Fruit fly (Drosophila melanogaster) whole organism, embryonic: Measurements from ENCODE around the gene CG42525.

ENCODE experiments used
- Bteb2 ChIP-seq: fragments of 200-800 bp; sonication (Bioruptor generic); optimal IDR thresholded peaks from 2 replicates; lab custom pipeline; 2016; ENCODE audit warnings: missing biosample characterization, missing genetic modification characterization
- CG10462 ChIP-seq: fragments of 200-800 bp; sonication (Bioruptor generic); optimal IDR thresholded peaks from 2 replicates; lab custom pipeline; 2016; ENCODE audit warnings: missing biosample characterization, missing genetic modification characterization
- CG1233 ChIP-seq: fragments of 200-800 bp; sonication (Bioruptor generic); optimal IDR thresholded peaks from 4 replicates; lab custom pipeline; 2018; ENCODE audit warnings: missing biosample characterization, mild to moderate bottlenecking, missing genetic modification characterization
- CG12659 ChIP-seq: fragments of 200-800 bp; sonication (Bioruptor generic); optimal IDR thresholded peaks from 3 replicates; lab custom pipeline; 2017; ENCODE audit warnings: mild to moderate bottlenecking, missing biosample characterization, missing genetic modification reagents, missing genetic modification characterization
- CG12769 ChIP-seq: fragments of 200-800 bp; sonication (Bioruptor generic); optimal IDR thresholded peaks from 2 replicates; lab custom pipeline; 2019; ENCODE audit warnings: missing biosample characterization, mild to moderate bottlenecking, missing genetic modification characterization, moderate library complexity
- CG13894 ChIP-seq: fragments of 200-800 bp; sonication (Bioruptor generic); optimal IDR thresholded peaks from 3 replicates; lab custom pipeline; 2018; ENCODE audit warnings: missing biosample characterization, mild to moderate bottlenecking, missing genetic modification characterization, moderate library complexity
- CG17328 ChIP-seq: fragments of 200-800 bp; sonication (Bioruptor generic); IDR thresholded peaks from 2 replicates; pipeline ENCODE4 v1.3.6; 2022; ENCODE audit warnings: missing biosample characterization, missing genetic modification characterization
- CG1832 ChIP-seq: fragments of 200-800 bp; sonication (Bioruptor generic); optimal IDR thresholded peaks from 2 replicates; lab custom pipeline; 2017; ENCODE audit warnings: missing biosample characterization, mild to moderate bottlenecking, missing genetic modification characterization, inconsistent platforms
- CG18619 ChIP-seq: fragments of 200-800 bp; sonication (Bioruptor generic); optimal IDR thresholded peaks from 3 replicates; lab custom pipeline; 2017; ENCODE audit warnings: missing biosample characterization, mild to moderate bottlenecking, missing genetic modification characterization
- CG30403 ChIP-seq: fragments of 200-800 bp; sonication (Bioruptor generic); optimal IDR thresholded peaks from 3 replicates; lab custom pipeline; 2016; ENCODE audit warnings: missing biosample characterization, missing genetic modification characterization
- CG4730 ChIP-seq: fragments of 200-800 bp; sonication (Bioruptor generic); IDR thresholded peaks from 2 replicates; pipeline ENCODE4 v1.3.6; 2022; ENCODE audit warnings: missing biosample characterization, missing genetic modification characterization
- CG6175 ChIP-seq: fragments of 200-800 bp; sonication (Bioruptor generic); IDR thresholded peaks from 3 replicates; pipeline ENCODE4 v1.3.6; 2022; ENCODE audit warnings: missing biosample characterization, missing genetic modification characterization
- CG6791 ChIP-seq: fragments of 200-800 bp; sonication (Bioruptor generic); IDR thresholded peaks from 3 replicates; pipeline ENCODE4 v1.3.6; 2022; ENCODE audit warnings: missing biosample characterization, missing genetic modification characterization; ENCODE audit not compliant: partially characterized antibody
- CG8478 ChIP-seq: fragments of >200 bp; optimal IDR thresholded peaks from 2 replicates; lab custom pipeline; 2018
- CG9876 ChIP-seq: fragments of 200-800 bp; sonication (Bioruptor generic); optimal IDR thresholded peaks from 2 replicates; lab custom pipeline; 2016; ENCODE audit warnings: missing biosample characterization, missing genetic modification characterization
- CTCF ChIP-seq: fragments of 200-800 bp; sonication (Bioruptor generic); optimal IDR thresholded peaks from 2 replicates; lab custom pipeline; 2017; ENCODE audit warnings: missing biosample characterization, mild to moderate bottlenecking, missing genetic modification characterization, moderate library complexity
- Chrac-16 ChIP-seq: fragments of 200-800 bp; sonication (Bioruptor generic); optimal IDR thresholded peaks from 3 replicates; lab custom pipeline; 2016; ENCODE audit warnings: missing biosample characterization, missing genetic modification characterization
- CoRest ChIP-seq: fragments of 200-800 bp; sonication (Bioruptor generic); optimal IDR thresholded peaks from 3 replicates; lab custom pipeline; 2018; ENCODE audit warnings: missing biosample characterization, mild to moderate bottlenecking, missing genetic modification characterization, moderate library complexity
- D ChIP-seq, 2 experiments: fragments of 200-800 bp in 1 of 2; fragments of >200 bp in 1 of 2; sonication (Bioruptor generic) in 1 of 2; optimal IDR thresholded peaks; 2 replicates in 1 of 2; 3 replicates in 1 of 2; lab custom pipeline; 2017; ENCODE audit warnings: mild to moderate bottlenecking in 1 of 2, missing biosample characterization in 1 of 2, missing genetic modification characterization in 1 of 2, missing genetic modification reagents in 1 of 2
- Dp ChIP-seq: fragments of 200-800 bp; sonication (Bioruptor generic); optimal IDR thresholded peaks from 2 replicates; lab custom pipeline; 2018; ENCODE audit warnings: missing biosample characterization, mild to moderate bottlenecking, missing genetic modification characterization, moderate library complexity
- E2f1 ChIP-seq: fragments of 200-800 bp; sonication (Bioruptor generic); IDR thresholded peaks from 2 replicates; pipeline ENCODE4 v1.3.6; 2022; ENCODE audit warnings: missing biosample characterization, missing genetic modification characterization
- Fer3 ChIP-seq: fragments of 200-800 bp; sonication (Bioruptor generic); optimal IDR thresholded peaks from 2 replicates; lab custom pipeline; 2018; ENCODE audit warnings: missing biosample characterization, mild to moderate bottlenecking, missing genetic modification characterization, moderate library complexity
- HLH3B ChIP-seq: fragments of 200-800 bp; sonication (Bioruptor generic); IDR thresholded peaks from 2 replicates; pipeline ENCODE4 v1.3.6; 2022; ENCODE audit warnings: missing biosample characterization, missing genetic modification characterization
- HLH4C ChIP-seq: fragments of 200-800 bp; sonication (Bioruptor generic); IDR thresholded peaks from 3 replicates; pipeline ENCODE4 v1.3.6; 2022; ENCODE audit warnings: missing biosample characterization, missing genetic modification characterization; ENCODE audit not compliant: partially characterized antibody
- HLH54F ChIP-seq: fragments of 200-800 bp; sonication (Bioruptor generic); optimal IDR thresholded peaks from 3 replicates; lab custom pipeline; 2016; ENCODE audit warnings: missing biosample characterization, missing genetic modification characterization
- Jarid2 ChIP-seq: fragments of 200-800 bp; sonication (Bioruptor generic); optimal IDR thresholded peaks from 3 replicates; lab custom pipeline; 2017; ENCODE audit warnings: mild to moderate bottlenecking, missing biosample characterization, missing genetic modification reagents, missing genetic modification characterization
- Kr ChIP-seq: fragments of 200-800 bp; sonication (Bioruptor generic); optimal IDR thresholded peaks from 2 replicates; lab custom pipeline; 2017; ENCODE audit warnings: missing biosample characterization, mild to moderate bottlenecking, missing genetic modification characterization
- MBD-R2 ChIP-seq: fragments of 200-800 bp; sonication (Bioruptor generic); IDR thresholded peaks from 2 replicates; pipeline ENCODE4 v1.3.6; 2022; ENCODE audit warnings: missing biosample characterization, missing genetic modification characterization
- NFAT ChIP-seq: fragments of 200-800 bp; sonication (Bioruptor generic); IDR thresholded peaks from 2 replicates; pipeline ENCODE4 v1.3.6; 2022; ENCODE audit warnings: missing biosample characterization, missing genetic modification characterization
- Sry-β ChIP-seq: fragments of 200-800 bp; sonication (Bioruptor generic); optimal IDR thresholded peaks from 2 replicates; lab custom pipeline; 2018; ENCODE audit warnings: missing biosample characterization, mild to moderate bottlenecking, missing genetic modification characterization, moderate library complexity
- Tbp ChIP-seq: fragments of >200 bp; optimal IDR thresholded peaks from 2 replicates; lab custom pipeline; 2018; ENCODE audit warnings: missing biosample characterization, missing genetic modification characterization
- Trl ChIP-seq, 3 experiments: fragments of >200 bp in 2 of 3; fragments of 200-800 bp in 1 of 3; sonication (Bioruptor generic) in 1 of 3; optimal IDR thresholded peaks; 2 replicates in 1 of 3; 3 replicates in 2 of 3; lab custom pipeline; 2016 to 2017; ENCODE audit warnings: missing biosample characterization in 1 of 3, missing genetic modification characterization in 1 of 3
- YL-1 ChIP-seq: fragments of 200-800 bp; sonication (Bioruptor generic); optimal IDR thresholded peaks from 3 replicates; lab custom pipeline; 2017; ENCODE audit warnings: missing biosample characterization, mild to moderate bottlenecking, missing genetic modification characterization
- ab ChIP-seq: fragments of 200-800 bp; sonication (Bioruptor generic); optimal IDR thresholded peaks from 2 replicates; lab custom pipeline; 2016; ENCODE audit warnings: missing biosample characterization, missing genetic modification characterization
- ac ChIP-seq: fragments of 200-800 bp; sonication (Bioruptor generic); optimal IDR thresholded peaks from 3 replicates; lab custom pipeline; 2017; ENCODE audit warnings: missing biosample characterization, mild to moderate bottlenecking, missing genetic modification characterization
- ash1 ChIP-seq: fragments of 200-800 bp; sonication (Bioruptor generic); optimal IDR thresholded peaks from 2 replicates; lab custom pipeline; 2018; ENCODE audit warnings: missing biosample characterization, mild to moderate bottlenecking, missing genetic modification characterization
- btn ChIP-seq: fragments of 200-800 bp; sonication (Bioruptor generic); optimal IDR thresholded peaks from 2 replicates; lab custom pipeline; 2016; ENCODE audit warnings: missing biosample characterization, missing genetic modification characterization
- eve ChIP-seq, 2 experiments: fragments of >200 bp; optimal IDR thresholded peaks; 2 replicates each; lab custom pipeline; 2017; ENCODE audit warnings: missing biosample characterization in 2 of 2, missing genetic modification characterization in 2 of 2
- ftz-f1 ChIP-seq: fragments of 200-800 bp; sonication (Bioruptor generic); optimal IDR thresholded peaks from 2 replicates; lab custom pipeline; 2016; ENCODE audit warnings: missing biosample characterization, missing genetic modification characterization
- hb ChIP-seq: fragments of 200-800 bp; sonication (Bioruptor generic); IDR thresholded peaks from 3 replicates; pipeline ENCODE4 v1.3.6; 2022; ENCODE audit warnings: missing biosample characterization, missing genetic modification characterization; ENCODE audit not compliant: partially characterized antibody
- mld ChIP-seq: fragments of 200-800 bp; sonication (Bioruptor generic); IDR thresholded peaks from 3 replicates; pipeline ENCODE4 v1.3.6; 2022; ENCODE audit warnings: missing biosample characterization, missing genetic modification characterization; ENCODE audit not compliant: partially characterized antibody
- nmo ChIP-seq: fragments of 200-800 bp; sonication (Bioruptor generic); optimal IDR thresholded peaks from 2 replicates; lab custom pipeline; 2018; ENCODE audit warnings: missing biosample characterization, mild to moderate bottlenecking, missing genetic modification characterization, moderate library complexity
- oc ChIP-seq: fragments of 200-800 bp; sonication (Bioruptor generic); optimal IDR thresholded peaks from 2 replicates; lab custom pipeline; 2018; ENCODE audit warnings: missing biosample characterization, mild to moderate bottlenecking, missing genetic modification characterization, moderate library complexity
- otp ChIP-seq: fragments of 200-800 bp; sonication (Bioruptor generic); IDR thresholded peaks from 3 replicates; pipeline ENCODE4, ENCODE4 v1.3.6; 2022; ENCODE audit warnings: missing biosample characterization, missing genetic modification characterization
- pan ChIP-seq, 4 experiments: fragments of >200 bp in 3 of 4; fragments of 200-800 bp in 1 of 4; sonication (Bioruptor generic) in 1 of 4; optimal IDR thresholded peaks in 3 of 4; IDR thresholded peaks in 1 of 4; 2 replicates each; pipeline versions ENCODE4 v1.3.6 to Lab custom; 2017 to 2022; ENCODE audit warnings: missing biosample characterization in 2 of 4, missing genetic modification characterization in 2 of 4, mixed read lengths in 1 of 4
- sim ChIP-seq: fragments of 200-800 bp; sonication (Bioruptor generic); IDR thresholded peaks from 2 replicates; pipeline ENCODE4 v1.3.6; 2022; ENCODE audit warnings: missing biosample characterization, missing genetic modification characterization
- sob ChIP-seq: fragments of 200-800 bp; sonication (Bioruptor generic); IDR thresholded peaks from 2 replicates; pipeline ENCODE4 v1.3.6; 2022; ENCODE audit warnings: missing biosample characterization, missing genetic modification characterization
- sr ChIP-seq: fragments of 200-800 bp; sonication (Bioruptor generic); IDR thresholded peaks from 3 replicates; pipeline ENCODE4 v1.3.6; 2022; ENCODE audit warnings: missing biosample characterization, missing genetic modification characterization
- unpg ChIP-seq: fragments of 200-800 bp; sonication (Bioruptor generic); optimal IDR thresholded peaks from 3 replicates; lab custom pipeline; 2018; ENCODE audit warnings: missing biosample characterization, mild to moderate bottlenecking, missing genetic modification characterization, moderate library complexity

CG42525 gene

dm6 chr3L:3178530-3179096 is 10.9 kb downstream of the CG42525 start, which contains the start of the genes MnM and Girdin (continued):
- TF ChIP-seq CG4730 (GFP tag; lab: Robert Waterston, UW) (0 out of 2 replicates have a peak, but pooled peaks have one; percentile 11), HLH4C (peak; percentile 88), Chrac-16 (GFP tag; lab: Kevin White, UChicago) (peak; percentile 61), Trl (optimal IDR thresholded peaks at IDR 0.05; lab: Kevin White, UChicago) (peak in 1 of 2 experiments; percentile 22), Trl (GFP tag; optimal IDR thresholded peaks at IDR 0.05; lab: Kevin White, UChicago) (peak; percentile 77), Dp (GFP tag; lab: Kevin White, UChicago) (peak; percentile 84), oc (tag; lab: Kevin White, UChicago) (no peak), CG18619 (GFP tag; lab: Kevin White, UChicago) (peak; percentile 36), CG8478 (no peak), CG13894 (no peak), NFAT (GFP tag; lab: Robert Waterston, UW) (peak; percentile 62; the same call in 1 of the 2 replicates), D (optimal IDR thresholded peaks at IDR 0.05; lab: Kevin White, UChicago) (peak; percentile 91), D (GFP tag; optimal IDR thresholded peaks at IDR 0.05; lab: Kevin White, UChicago) (no peak), sr (GFP tag; lab: Robert Waterston, UW) (no peak), HLH3B (GFP tag; lab: Robert Waterston, UW) (no peak; the same call in 1 of the 2 replicates), ab (peak; percentile 45), CG9876 (GFP tag; lab: Kevin White, UChicago) (peak; percentile 60), YL-1 (GFP tag; lab: Kevin White, UChicago) (peak; percentile 19), MBD-R2 (GFP tag; lab: Robert Waterston, UW) (peak; percentile 63; the same call in 1 of the 2 replicates), CG10462 (GFP tag; lab: Kevin White, UChicago) (peak; percentile 55), hb (peak; percentile 76; the same call in 2 of the 3 replicates), CG1832 (GFP tag; lab: Kevin White, UChicago) (no peak), CoRest (tag; lab: Kevin White, UChicago) (peak; percentile 81), CG17328 (GFP tag; lab: Robert Waterston, UW) (no peak), pan (optimal IDR thresholded peaks at IDR 0.05; lab: Kevin White, UChicago) (no peak), pan (GFP tag; optimal IDR thresholded peaks at IDR 0.05 in 1 of 2, IDR thresholded peaks at IDR 0.05 in 1 of 2) (no peak), Jarid2 (GFP tag; lab: Kevin White, UChicago) (no peak), CG1233 (GFP tag; lab: Kevin White, UChicago) (no peak), CG12659 (GFP tag; lab: Kevin White, UChicago) (peak; percentile 82), Tbp (GFP tag; lab: Kevin White, UChicago) (peak; percentile 39), btn (GFP tag; lab: Kevin White, UChicago) (peak; percentile 52), Bteb2 (peak; percentile 69), CG12769 (tag; lab: Kevin White, UChicago) (peak; percentile 80), ac (GFP tag; lab: Kevin White, UChicago) (no peak), ftz-f1 (GFP tag; lab: Kevin White, UChicago) (no peak), eve (GFP tag; optimal IDR thresholded peaks at IDR 0.05; lab: Kevin White, UChicago) (no peak), Kr (no peak), mld (GFP tag; lab: Robert Waterston, UW) (peak; percentile 60; the same call in 1 of the 3 replicates), Fer3 (tag; lab: Kevin White, UChicago) (no peak), CG30403 (GFP tag; lab: Kevin White, UChicago) (peak; percentile 87), sim (GFP tag; lab: Robert Waterston, UW) (no peak), CG6791 (GFP tag; lab: Robert Waterston, UW) (peak; percentile 69; the same call in 1 of the 3 replicates), Sry-β (GFP tag; lab: Kevin White, UChicago) (peak; percentile 92), CTCF (no peak), HLH54F (peak; percentile 87), sob (peak; percentile 62), nmo (GFP tag; lab: Kevin White, UChicago) (peak; percentile 87), CG6175 (GFP tag; lab: Robert Waterston, UW) (peak; percentile 67; the same call in 2 of the 3 replicates), unpg (GFP tag; lab: Kevin White, UChicago) (no peak), ash1 (GFP tag; lab: Kevin White, UChicago) (no peak), otp (GFP tag; lab: Robert Waterston, UW) (no peak), E2f1 (GFP tag; lab: Robert Waterston, UW) (peak; percentile 25; the same call in 1 of the 2 replicates)
